Worm (Caenorhabditis elegans) whole organism, early embryonic: ENCODE data around the gene C06E8.5.

Experiments used
- aly-1 ChIP-seq: sonication (generic microtip); optimal IDR thresholded peaks from 2 replicates; lab custom pipeline; 2016; ENCODE audit warnings: missing genetic modification characterization, missing compliant biosample characterization
- ama-1 ChIP-seq: fragments of 150-350 bp; optimal IDR thresholded peaks from 2 replicates; lab custom pipeline; 2014
- ceh-13 ChIP-seq: fragments of 200-800 bp; sonication (Bioruptor generic); optimal IDR thresholded peaks from 2 replicates; lab custom pipeline; 2018; ENCODE audit warnings: mild to moderate bottlenecking, missing genetic modification characterization, missing compliant biosample characterization
- ets-7 ChIP-seq: sonication (generic microtip); optimal IDR thresholded peaks from 2 replicates; lab custom pipeline; 2016; ENCODE audit warnings: missing genotype, missing genetic modification characterization, missing compliant biosample characterization
- hmg-4 ChIP-seq: fragments of 200-800 bp; sonication (Bioruptor generic); optimal IDR thresholded peaks from 2 replicates; lab custom pipeline; 2018; ENCODE audit warnings: mild to moderate bottlenecking, missing genetic modification characterization, missing compliant biosample characterization
- tbx-11 ChIP-seq: fragments of 200-800 bp; sonication (Bioruptor generic); IDR thresholded peaks from 2 replicates; pipeline ENCODE4 v1.3.6; 2022; ENCODE audit warnings: missing genetic modification characterization, missing compliant biosample characterization

ce11 chrIII:6979584-6979983 lies 25.7 kb downstream of the C06E8.5 start, which contains the start of gene ceh-20:
- TF ChIP-seq ets-7 (tag; lab: Kevin White, UChicago) (no peak), ama-1 (no peak), hmg-4 (GFP tag; lab: Kevin White, UChicago) (no peak), ceh-13 (GFP tag; lab: Kevin White, UChicago) (no peak), aly-1 (no peak), tbx-11 (no peak)
